Fruit fly (Drosophila melanogaster): ENCODE data around the gene ppk22.

DNA sequence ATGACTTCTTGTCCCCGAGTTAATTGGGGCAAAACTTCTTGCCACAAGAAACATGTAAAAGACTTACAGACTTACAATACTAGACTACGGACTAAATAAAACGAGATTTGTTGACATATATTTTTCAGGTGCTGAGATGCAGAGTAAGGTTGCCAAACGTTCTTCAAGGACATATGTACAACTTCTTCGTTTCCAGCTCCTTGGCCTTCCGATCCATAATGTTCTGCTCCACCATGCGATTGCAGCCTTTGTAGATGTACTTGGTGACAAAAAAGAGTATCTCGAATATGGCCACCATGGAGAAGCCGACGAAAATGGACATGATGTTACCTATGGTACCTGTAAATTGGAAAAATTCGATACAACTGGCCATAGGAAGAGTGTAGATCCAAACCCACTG lies 2.1 kb downstream of the ppk22 start, which contains the start of gene CAH4:
- TF ChIP-seq gl (tag; optimal IDR thresholded peaks at IDR 0.05): no peak
- no peak for TF ChIP-seq CG32121 (GFP tag; IDR thresholded peaks at IDR 0.05)
